Worm (Caenorhabditis elegans) whole organism, L2 larva: ENCODE data around the gene msp-58.

Source experiments
- ZK546.5 ChIP-seq: sonication (generic microtip); optimal IDR thresholded peaks from 2 replicates; lab custom pipeline; 2017; ENCODE audit warnings: missing biosample characterization, missing genetic modification characterization
- crh-2 ChIP-seq: sonication (generic microtip); optimal IDR thresholded peaks from 2 replicates; lab custom pipeline; 2017; ENCODE audit warnings: missing biosample characterization, missing genetic modification characterization
- elt-3 ChIP-seq: sonication (generic microtip); optimal IDR thresholded peaks from 2 replicates; lab custom pipeline; 2017; ENCODE audit warnings: missing biosample characterization, missing genetic modification characterization
- lin-13 ChIP-seq: fragments of 150-350 bp; optimal IDR thresholded peaks from 2 replicates; lab custom pipeline; 2014; ENCODE audit warnings: missing biosample characterization, missing genetic modification reagents, missing genetic modification characterization
- lin-39 ChIP-seq: fragments of 150-350 bp; optimal IDR thresholded peaks from 2 replicates; lab custom pipeline; 2014; ENCODE audit warnings: missing biosample characterization, missing genetic modification reagents, missing genetic modification characterization
- nhr-23 ChIP-seq: fragments of 150-350 bp; optimal IDR thresholded peaks from 2 replicates; lab custom pipeline; 2014; ENCODE audit warnings: missing biosample characterization, missing genetic modification reagents, missing genetic modification characterization
- nhr-77 ChIP-seq: fragments of 150-350 bp; optimal IDR thresholded peaks from 2 replicates; lab custom pipeline; 2014; ENCODE audit warnings: missing biosample characterization, missing genetic modification characterization
- skn-1 ChIP-seq: sonication (generic microtip); optimal IDR thresholded peaks from 2 replicates; lab custom pipeline; 2017; ENCODE audit warnings: missing biosample characterization, missing genetic modification characterization
- snpc-4 ChIP-seq: fragments of 150-350 bp; optimal IDR thresholded peaks from 2 replicates; lab custom pipeline; 2014; ENCODE audit warnings: missing biosample characterization, missing genetic modification characterization
- unc-39 ChIP-seq: fragments of 150-350 bp; optimal IDR thresholded peaks from 2 replicates; lab custom pipeline; 2014; ENCODE audit warnings: missing biosample characterization, missing genetic modification characterization

- TF ChIP-seq elt-3 (tag; lab: Kevin White, UChicago) (no peak), nhr-77 (tag; lab: Kevin White, UChicago) (no peak), skn-1 (tag; lab: Kevin White, UChicago) (no peak), crh-2 (tag; lab: Kevin White, UChicago) (peak; percentile 25), unc-39 (tag; lab: Kevin White, UChicago) (no peak), lin-39 (tag; lab: Kevin White, UChicago) (no peak), nhr-23 (no peak), lin-13 (GFP tag; lab: Kevin White, UChicago) (no peak), ZK546.5 (tag; lab: Kevin White, UChicago) (no peak), snpc-4 (tag; lab: Kevin White, UChicago) (peak; percentile 95)
Observed at ce11 chrIV:5317106-5317505, 8.7 kb downstream of the msp-58 start.
